Fruit fly (Drosophila melanogaster): ENCODE results near the gene CG7766.
A peak's percentile ranks its signal among the peaks of the same experiment; 100 is the strongest.

The CG7766 gene

dm6 chrX:9064029-9064428 is 39.5 kb downstream of the CG7766 start:
- TF ChIP-seq CG9948 (tag; optimal IDR thresholded peaks at IDR 0.05), result no peak
- TF ChIP-seq CG8301 (tag; optimal IDR thresholded peaks at IDR 0.05), result no peak
- no peak for TF ChIP-seq CG10348 (GFP tag; IDR thresholded peaks at IDR 0.05)
- no peak for TF ChIP-seq D1 (tag; optimal IDR thresholded peaks at IDR 0.05)

dm6 chrX:9063425-9063824 is 40.1 kb downstream of the CG7766 start:
- no peak for TF ChIP-seq CG12605 (GFP tag; IDR thresholded peaks at IDR 0.05)
- TF ChIP-seq CG10348 (GFP tag; IDR thresholded peaks at IDR 0.05), result no peak
- TF ChIP-seq Pif1B (GFP tag; optimal IDR thresholded peaks at IDR 0.05), result no peak
- no peak for TF ChIP-seq CG14655 (GFP tag; optimal IDR thresholded peaks at IDR 0.05)

dm6 chrX:9062665-9063064 is 40.9 kb downstream of the CG7766 start:
- TF ChIP-seq CG9948 (tag; optimal IDR thresholded peaks at IDR 0.05), result peak; percentile 38
- peak; percentile 74 for TF ChIP-seq CG32121 (GFP tag; IDR thresholded peaks at IDR 0.05)
- TF ChIP-seq rn (GFP tag; IDR thresholded peaks at IDR 0.05), result peak; percentile 5; the same call in 1 of the 2 replicates
- TF ChIP-seq CG4496 (GFP tag; IDR thresholded peaks at IDR 0.05), result peak; percentile 83
- peak; percentile 37 for TF ChIP-seq CG8301 (tag; optimal IDR thresholded peaks at IDR 0.05)
- TF ChIP-seq CG14655 (GFP tag; optimal IDR thresholded peaks at IDR 0.05), result peak; percentile 45
- TF ChIP-seq Pif1B (GFP tag; optimal IDR thresholded peaks at IDR 0.05), result peak; percentile 73
- peak; percentile 29 for TF ChIP-seq Pif1A (GFP tag; optimal IDR thresholded peaks at IDR 0.05)
- TF ChIP-seq CG15710 (tag; optimal IDR thresholded peaks at IDR 0.05), result peak; percentile 57
- TF ChIP-seq Snoo (tag; optimal IDR thresholded peaks at IDR 0.05), result peak; percentile 44
- TF ChIP-seq EcR (GFP tag; optimal IDR thresholded peaks at IDR 0.05), result no peak
- TF ChIP-seq CG34367 (tag; optimal IDR thresholded peaks at IDR 0.05), result no peak
- peak; percentile 40 for TF ChIP-seq CG8159 (tag; optimal IDR thresholded peaks at IDR 0.05)
- TF ChIP-seq gl (tag; optimal IDR thresholded peaks at IDR 0.05), result no peak
- TF ChIP-seq D1 (tag; optimal IDR thresholded peaks at IDR 0.05), result no peak
- TF ChIP-seq CG17806 (tag; optimal IDR thresholded peaks at IDR 0.05), result peak; percentile 26
- peak; percentile 72 for TF ChIP-seq CG12605 (GFP tag; IDR thresholded peaks at IDR 0.05)
- TF ChIP-seq fd96Ca (GFP tag; IDR thresholded peaks at IDR 0.05), result peak; percentile 73
- no peak for TF ChIP-seq CG10348 (GFP tag; IDR thresholded peaks at IDR 0.05)
- peak; percentile 61 for TF ChIP-seq Ets98B (GFP tag; IDR thresholded peaks at IDR 0.05)
- TF ChIP-seq CG13204 (GFP tag; optimal IDR thresholded peaks at IDR 0.05), result no peak

- peak; percentile 53 for TF ChIP-seq Pif1A (GFP tag; optimal IDR thresholded peaks at IDR 0.05)
- peak; percentile 12; the same call in 1 of the 2 replicates for TF ChIP-seq Ets98B (GFP tag; IDR thresholded peaks at IDR 0.05)
- peak; percentile 22 for TF ChIP-seq Pif1B (GFP tag; optimal IDR thresholded peaks at IDR 0.05)
- no peak for TF ChIP-seq CG10348 (GFP tag; IDR thresholded peaks at IDR 0.05)
- peak; percentile 32 for TF ChIP-seq CG14655 (GFP tag; optimal IDR thresholded peaks at IDR 0.05)
- TF ChIP-seq CG9948 (tag; optimal IDR thresholded peaks at IDR 0.05), result peak; percentile 6
- peak; percentile 46 for TF ChIP-seq CG8159 (tag; optimal IDR thresholded peaks at IDR 0.05)
- TF ChIP-seq fd96Ca (GFP tag; IDR thresholded peaks at IDR 0.05), result peak; percentile 31; the same call in 1 of the 3 replicates
- TF ChIP-seq CG15710 (tag; optimal IDR thresholded peaks at IDR 0.05), result peak; percentile 3
- peak; percentile 28 for TF ChIP-seq CG8301 (tag; optimal IDR thresholded peaks at IDR 0.05)
- no peak for TF ChIP-seq CG12605 (GFP tag; IDR thresholded peaks at IDR 0.05)
- TF ChIP-seq CG34367 (tag; optimal IDR thresholded peaks at IDR 0.05), result no peak
- TF ChIP-seq CG32121 (GFP tag; IDR thresholded peaks at IDR 0.05), result peak; percentile 48
- peak; percentile 62 for TF ChIP-seq EcR (GFP tag; optimal IDR thresholded peaks at IDR 0.05)
Measured at dm6 chrX:9061299-9061698, 42.2 kb downstream of the CG7766 start.

dm6 chrX:9060078-9060477 is 43.5 kb downstream of the CG7766 start:
- TF ChIP-seq CG34367 (tag; optimal IDR thresholded peaks at IDR 0.05) (peak; percentile 83), CG15710 (tag; optimal IDR thresholded peaks at IDR 0.05) (peak; percentile 86), Snoo (tag; optimal IDR thresholded peaks at IDR 0.05) (peak; percentile 83), CG13204 (GFP tag; optimal IDR thresholded peaks at IDR 0.05) (peak; percentile 54), CG32121 (GFP tag; IDR thresholded peaks at IDR 0.05) (peak; percentile 87), CG12605 (GFP tag; IDR thresholded peaks at IDR 0.05) (peak; percentile 81), CG14655 (GFP tag; optimal IDR thresholded peaks at IDR 0.05) (peak; percentile 88), EcR (GFP tag; optimal IDR thresholded peaks at IDR 0.05) (peak; percentile 4), CG8159 (tag; optimal IDR thresholded peaks at IDR 0.05) (peak; percentile 86), CG9948 (tag; optimal IDR thresholded peaks at IDR 0.05) (peak; percentile 82), CG10348 (GFP tag; IDR thresholded peaks at IDR 0.05) (no peak), CG8301 (tag; optimal IDR thresholded peaks at IDR 0.05) (peak; percentile 88), Pif1B (GFP tag; optimal IDR thresholded peaks at IDR 0.05) (peak; percentile 74), Ets98B (GFP tag; IDR thresholded peaks at IDR 0.05) (peak; percentile 83), CG4496 (GFP tag; IDR thresholded peaks at IDR 0.05) (peak; percentile 88), CG17806 (tag; optimal IDR thresholded peaks at IDR 0.05) (peak; percentile 83), Pif1A (GFP tag; optimal IDR thresholded peaks at IDR 0.05) (peak; percentile 72), D1 (tag; optimal IDR thresholded peaks at IDR 0.05) (peak; percentile 64), rn (GFP tag; IDR thresholded peaks at IDR 0.05) (peak; percentile 65; the same call in 1 of the 2 replicates), gl (tag; optimal IDR thresholded peaks at IDR 0.05) (peak; percentile 62), fd96Ca (GFP tag; IDR thresholded peaks at IDR 0.05) (peak; percentile 79)

- TF ChIP-seq Ets98B (GFP tag; IDR thresholded peaks at IDR 0.05), result no peak
- TF ChIP-seq CG8301 (tag; optimal IDR thresholded peaks at IDR 0.05), result no peak
- TF ChIP-seq CG8159 (tag; optimal IDR thresholded peaks at IDR 0.05), result no peak
- no peak for TF ChIP-seq CG10348 (GFP tag; IDR thresholded peaks at IDR 0.05)
- no peak for TF ChIP-seq Snoo (tag; optimal IDR thresholded peaks at IDR 0.05)
- no peak for TF ChIP-seq CG9948 (tag; optimal IDR thresholded peaks at IDR 0.05)
- TF ChIP-seq CG32121 (GFP tag; IDR thresholded peaks at IDR 0.05), result no peak
- TF ChIP-seq CG14655 (GFP tag; optimal IDR thresholded peaks at IDR 0.05), result no peak
- no peak for TF ChIP-seq gl (tag; optimal IDR thresholded peaks at IDR 0.05)
- no peak for TF ChIP-seq EcR (GFP tag; optimal IDR thresholded peaks at IDR 0.05)
- TF ChIP-seq CG34367 (tag; optimal IDR thresholded peaks at IDR 0.05), result no peak
Measured at dm6 chrX:9048941-9049340, 54.6 kb downstream of the CG7766 start.
